Worm (Caenorhabditis elegans): Measurements from ENCODE around the gene scc-3.

scc-3 gene

DNA sequence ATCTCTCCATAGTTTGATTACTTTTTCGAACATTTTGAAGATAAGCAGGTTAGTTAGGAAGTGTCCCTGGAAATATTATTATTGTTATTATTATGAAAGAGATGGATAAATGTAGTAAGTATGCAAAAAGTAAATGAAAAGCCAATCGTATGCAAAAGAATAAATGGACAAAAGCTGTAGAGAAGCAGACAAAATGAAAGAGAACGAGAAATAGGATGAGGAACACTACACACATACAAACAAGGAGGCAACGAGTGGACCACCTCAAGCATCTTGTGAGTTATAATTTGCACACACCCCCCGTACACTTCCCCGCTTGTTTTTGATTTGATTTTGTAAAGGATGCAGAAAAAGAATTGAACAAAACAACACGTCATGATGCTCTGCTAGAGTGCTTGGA, 47.4 kb downstream of the scc-3 start, which contains the start of gene ZC443.2:
Gene ZC443.2 (minus strand): TSS at position 67 of the 400 bp plus-strand sequence.
- no peak for TF ChIP-seq snpc-4 (tag; optimal IDR thresholded peaks at IDR 0.05)
- no peak for TF ChIP-seq ceh-82 (tag; optimal IDR thresholded peaks at IDR 0.05)
- TF ChIP-seq mbf-1 (tag; optimal IDR thresholded peaks at IDR 0.05) = no peak
- no peak for TF ChIP-seq ceh-16 (tag; optimal IDR thresholded peaks at IDR 0.05)
- peak; percentile 64 for TF ChIP-seq unc-55 (GFP tag; optimal IDR thresholded peaks at IDR 0.05)
- no peak for TF ChIP-seq sem-4 (tag; optimal IDR thresholded peaks at IDR 0.05)
- no peak for TF ChIP-seq nhr-77 (tag; optimal IDR thresholded peaks at IDR 0.05)
- no peak for TF ChIP-seq dmd-4 (tag; optimal IDR thresholded peaks at IDR 0.05)

ce11 chrV:12811810-12812209, 48.1 kb downstream of the scc-3 start:
- peak; percentile 15 for TF ChIP-seq ama-1 (optimal IDR thresholded peaks at IDR 0.05)
- TF ChIP-seq Y55F3AM.14 (GFP tag; optimal IDR thresholded peaks at IDR 0.05) = no peak
- peak in 1 of 2 experiments; percentile 5 for TF ChIP-seq lsy-2 (tag; optimal IDR thresholded peaks at IDR 0.05)
- TF ChIP-seq elt-1 (tag; optimal IDR thresholded peaks at IDR 0.05) = no peak

- TF ChIP-seq peb-1 (tag; optimal IDR thresholded peaks at IDR 0.05) (no peak), nhr-6 (tag; optimal IDR thresholded peaks at IDR 0.05) (no peak), nhr-10 (tag; optimal IDR thresholded peaks at IDR 0.05) (no peak), nhr-21 (tag; optimal IDR thresholded peaks at IDR 0.05) (no peak), C34F6.9 (tag; optimal IDR thresholded peaks at IDR 0.05) (no peak), zag-1 (tag; optimal IDR thresholded peaks at IDR 0.05) (no peak), sma-3 (GFP tag; optimal IDR thresholded peaks at IDR 0.05) (no peak), nhr-77 (tag; optimal IDR thresholded peaks at IDR 0.05) (no peak), elt-1 (tag; optimal IDR thresholded peaks at IDR 0.05) (no peak), ztf-11 (tag; optimal IDR thresholded peaks at IDR 0.05) (no peak), mbf-1 (tag; optimal IDR thresholded peaks at IDR 0.05) (no peak), snpc-4 (tag; optimal IDR thresholded peaks at IDR 0.05) (no peak), egl-27 (tag; optimal IDR thresholded peaks at IDR 0.05) (no peak), gmeb-1 (tag; optimal IDR thresholded peaks at IDR 0.05) (no peak), ztf-4 (tag; optimal IDR thresholded peaks at IDR 0.05) (no peak), elt-3 (tag; optimal IDR thresholded peaks at IDR 0.05) (no peak), nhr-23 (tag; optimal IDR thresholded peaks at IDR 0.05) (no peak), skn-1 (tag; optimal IDR thresholded peaks at IDR 0.05) (no peak), lin-11 (tag; optimal IDR thresholded peaks at IDR 0.05) (no peak)
These were observed 50.3 kb downstream of the scc-3 start, which contains the start of gene ZC443.3 for ce11 chrV:12814022-12814421. ZC443.3 (minus strand) TSS chrV:12814122.

- TF ChIP-seq ceh-16 (tag; optimal IDR thresholded peaks at IDR 0.05) = no peak
- TF ChIP-seq unc-55 (GFP tag; optimal IDR thresholded peaks at IDR 0.05) = peak; percentile 42
- TF ChIP-seq nhr-237 (tag; optimal IDR thresholded peaks at IDR 0.05) = no peak
- no peak for TF ChIP-seq ZK546.5 (tag; optimal IDR thresholded peaks at IDR 0.05)
- TF ChIP-seq elt-1 (tag; optimal IDR thresholded peaks at IDR 0.05) = no peak
- TF ChIP-seq snpc-4 (tag; optimal IDR thresholded peaks at IDR 0.05) = peak; percentile 55
- TF ChIP-seq nhr-12 (tag; optimal IDR thresholded peaks at IDR 0.05) = no peak
- TF ChIP-seq alr-1 (tag; optimal IDR thresholded peaks at IDR 0.05) = no peak
- no peak for TF ChIP-seq dmd-4 (tag; optimal IDR thresholded peaks at IDR 0.05)
- TF ChIP-seq elt-3 (tag; optimal IDR thresholded peaks at IDR 0.05) = no peak
- peak; percentile 69 for TF ChIP-seq Y55F3AM.14 (GFP tag; optimal IDR thresholded peaks at IDR 0.05)
- no peak for TF ChIP-seq ceh-82 (tag; optimal IDR thresholded peaks at IDR 0.05)
- peak; percentile 91 for TF ChIP-seq F13H6.1 (tag; optimal IDR thresholded peaks at IDR 0.05)
- peak; percentile 88 for TF ChIP-seq C34F6.9 (tag; optimal IDR thresholded peaks at IDR 0.05)
- peak; percentile 63 for TF ChIP-seq ztf-4 (tag; optimal IDR thresholded peaks at IDR 0.05)
- peak; percentile 64 for TF ChIP-seq egl-27 (tag; optimal IDR thresholded peaks at IDR 0.05)
- peak; percentile 12 for TF ChIP-seq gmeb-1 (tag; optimal IDR thresholded peaks at IDR 0.05)
- no peak for TF ChIP-seq nhr-77 (tag; optimal IDR thresholded peaks at IDR 0.05)
- peak; percentile 14 to 65 for TF ChIP-seq mdl-1 (tag; optimal IDR thresholded peaks at IDR 0.05)
- no peak for TF ChIP-seq unc-62 (GFP tag; optimal IDR thresholded peaks at IDR 0.05)
- TF ChIP-seq unc-39 (tag; optimal IDR thresholded peaks at IDR 0.05) = peak; percentile 4
- no peak for TF ChIP-seq nhr-25 (tag; optimal IDR thresholded peaks at IDR 0.05)
- TF ChIP-seq lin-39 (tag; optimal IDR thresholded peaks at IDR 0.05) = peak; percentile 32
- TF ChIP-seq blmp-1 (tag; optimal IDR thresholded peaks at IDR 0.05; ENCODE audit: insufficient read depth) = no peak
- TF ChIP-seq aly-2 (tag; optimal IDR thresholded peaks at IDR 0.05) = no peak
- TF ChIP-seq lsy-2 (tag; optimal IDR thresholded peaks at IDR 0.05) = peak in 1 of 2 experiments; percentile 79
- peak; percentile 7 for TF ChIP-seq crh-2 (tag; optimal IDR thresholded peaks at IDR 0.05)
- no peak for TF ChIP-seq ama-1 (optimal IDR thresholded peaks at IDR 0.05)
- TF ChIP-seq ztf-11 (tag; optimal IDR thresholded peaks at IDR 0.05) = no peak
- TF ChIP-seq fos-1 (tag; optimal IDR thresholded peaks at IDR 0.05) = no peak
- peak; percentile 87 for TF ChIP-seq sma-9 (GFP tag; optimal IDR thresholded peaks at IDR 0.05)
- no peak for TF ChIP-seq sma-9 (tag; optimal IDR thresholded peaks at IDR 0.05)
- TF ChIP-seq lin-11 (tag; optimal IDR thresholded peaks at IDR 0.05) = peak; percentile 77
- no peak for TF ChIP-seq nhr-23 (tag; optimal IDR thresholded peaks at IDR 0.05)
- TF ChIP-seq nhr-21 (tag; optimal IDR thresholded peaks at IDR 0.05) = no peak
- peak; percentile 84 for TF ChIP-seq nhr-129 (tag; optimal IDR thresholded peaks at IDR 0.05)
- TF ChIP-seq zag-1 (tag; optimal IDR thresholded peaks at IDR 0.05) = peak; percentile 40
- no peak for TF ChIP-seq nhr-10 (tag; optimal IDR thresholded peaks at IDR 0.05)
- TF ChIP-seq mab-5 (tag; optimal IDR thresholded peaks at IDR 0.05) = peak; percentile 86
- TF ChIP-seq skn-1 (tag; optimal IDR thresholded peaks at IDR 0.05) = no peak
- peak; percentile 60 for TF ChIP-seq sem-4 (tag; optimal IDR thresholded peaks at IDR 0.05)
These were observed 50.7 kb downstream of the scc-3 start for ce11 chrV:12814481-12814882.
